Worm (Caenorhabditis elegans) whole organism, L2 larva: ENCODE data around the gene nduv-3.

Source experiments
- F13H6.1 ChIP-seq: sonication (generic microtip); optimal IDR thresholded peaks from 2 replicates; lab custom pipeline; 2016; ENCODE audit warnings: missing genetic modification characterization, missing compliant biosample characterization
- R02D3.7 ChIP-seq: fragments of 150-350 bp; optimal IDR thresholded peaks from 2 replicates; lab custom pipeline; 2014; ENCODE audit warnings: missing biosample characterization, missing genetic modification characterization
- Y55F3AM.14 ChIP-seq: fragments of 200-800 bp; sonication (Bioruptor generic); optimal IDR thresholded peaks from 2 replicates; lab custom pipeline; 2018; ENCODE audit warnings: mild to moderate bottlenecking, missing genetic modification characterization, missing compliant biosample characterization
- ZK546.5 ChIP-seq: sonication (generic microtip); optimal IDR thresholded peaks from 2 replicates; lab custom pipeline; 2017; ENCODE audit warnings: missing biosample characterization, missing genetic modification characterization
- alr-1 ChIP-seq: fragments of 150-350 bp; optimal IDR thresholded peaks from 2 replicates; lab custom pipeline; 2014; ENCODE audit warnings: missing biosample characterization, missing genetic modification characterization
- aly-2 ChIP-seq: fragments of 150-350 bp; optimal IDR thresholded peaks from 2 replicates; lab custom pipeline; 2014; ENCODE audit warnings: missing biosample characterization, missing genetic modification characterization
- ama-1 ChIP-seq: fragments of 150-350 bp; optimal IDR thresholded peaks from 2 replicates; lab custom pipeline; 2018; ENCODE audit warnings: inconsistent platforms
- ceh-82 ChIP-seq: fragments of 150-350 bp; optimal IDR thresholded peaks from 2 replicates; lab custom pipeline; 2014; ENCODE audit warnings: missing biosample characterization, missing genetic modification characterization
- crh-2 ChIP-seq: sonication (generic microtip); optimal IDR thresholded peaks from 2 replicates; lab custom pipeline; 2017; ENCODE audit warnings: missing biosample characterization, missing genetic modification characterization
- elt-1 ChIP-seq: fragments of 150-350 bp; optimal IDR thresholded peaks from 2 replicates; lab custom pipeline; 2014; ENCODE audit warnings: missing biosample characterization, missing genetic modification characterization
- elt-3 ChIP-seq: sonication (generic microtip); optimal IDR thresholded peaks from 2 replicates; lab custom pipeline; 2017; ENCODE audit warnings: missing biosample characterization, missing genetic modification characterization
- fos-1 ChIP-seq: fragments of 150-350 bp; optimal IDR thresholded peaks from 2 replicates; lab custom pipeline; 2014; ENCODE audit warnings: missing biosample characterization, missing genetic modification characterization
- gmeb-1 ChIP-seq: fragments of 150-350 bp; optimal IDR thresholded peaks from 2 replicates; lab custom pipeline; 2014; ENCODE audit warnings: missing biosample characterization, missing genetic modification characterization
- lin-11 ChIP-seq: fragments of 150-350 bp; sonication (generic microtip); optimal IDR thresholded peaks from 2 replicates; lab custom pipeline; 2014; ENCODE audit warnings: missing biosample characterization, missing genetic modification characterization, inconsistent platforms, mixed read lengths
- lin-39 ChIP-seq: fragments of 150-350 bp; optimal IDR thresholded peaks from 2 replicates; lab custom pipeline; 2014; ENCODE audit warnings: missing biosample characterization, missing genetic modification reagents, missing genetic modification characterization
- mab-5 ChIP-seq: fragments of 150-350 bp; optimal IDR thresholded peaks from 2 replicates; lab custom pipeline; 2014; ENCODE audit warnings: missing biosample characterization, missing genetic modification characterization
- mbf-1 ChIP-seq: sonication (generic microtip); optimal IDR thresholded peaks from 2 replicates; lab custom pipeline; 2017; ENCODE audit warnings: missing biosample characterization, missing genetic modification characterization
- mdl-1 ChIP-seq, 2 experiments: fragments of 150-350 bp in 1 of 2; sonication (generic microtip) in 1 of 2; optimal IDR thresholded peaks; 2 replicates each; lab custom pipeline; 2017; ENCODE audit warnings: missing biosample characterization in 2 of 2, missing genetic modification characterization in 2 of 2
- nhr-11 ChIP-seq: fragments of 150-350 bp; optimal IDR thresholded peaks from 2 replicates; lab custom pipeline; 2014; ENCODE audit warnings: missing biosample characterization, missing genetic modification characterization
- nhr-12 ChIP-seq: fragments of 150-350 bp; optimal IDR thresholded peaks from 2 replicates; lab custom pipeline; 2014; ENCODE audit warnings: missing biosample characterization, missing genetic modification characterization
- nhr-129 ChIP-seq: fragments of 150-350 bp; optimal IDR thresholded peaks from 2 replicates; lab custom pipeline; 2014; ENCODE audit warnings: missing biosample characterization, missing genetic modification characterization
- nhr-21 ChIP-seq: fragments of 150-350 bp; optimal IDR thresholded peaks from 2 replicates; lab custom pipeline; 2014; ENCODE audit warnings: missing biosample characterization, missing genetic modification characterization
- nhr-25 ChIP-seq: fragments of 150-350 bp; sonication (generic microtip); optimal IDR thresholded peaks from 3 replicates; lab custom pipeline; 2014; ENCODE audit warnings: missing biosample characterization, missing genetic modification characterization
- nhr-6 ChIP-seq: fragments of 150-350 bp; optimal IDR thresholded peaks from 2 replicates; lab custom pipeline; 2014; ENCODE audit warnings: missing biosample characterization, missing genetic modification characterization
- peb-1 ChIP-seq: fragments of 150-350 bp; optimal IDR thresholded peaks from 2 replicates; lab custom pipeline; 2014; ENCODE audit warnings: missing biosample characterization, missing genetic modification characterization
- sem-4 ChIP-seq: fragments of 150-350 bp; optimal IDR thresholded peaks from 2 replicates; lab custom pipeline; 2014; ENCODE audit warnings: missing biosample characterization, missing genetic modification reagents, missing genetic modification characterization
- sma-3 ChIP-seq: sonication (generic microtip); optimal IDR thresholded peaks from 2 replicates; lab custom pipeline; 2016; ENCODE audit warnings: missing genetic modification reagents, missing genetic modification characterization, missing compliant biosample characterization
- sma-9 ChIP-seq, 2 experiments: fragments of 150-350 bp in 1 of 2; sonication (generic microtip) in 1 of 2; optimal IDR thresholded peaks; 2 replicates each; lab custom pipeline; 2014 to 2016; ENCODE audit warnings: missing genetic modification characterization in 2 of 2, mild to moderate bottlenecking in 1 of 2, missing biosample characterization in 1 of 2, missing compliant biosample characterization in 1 of 2, missing genetic modification reagents in 1 of 2, moderate library complexity in 1 of 2
- snpc-4 ChIP-seq: fragments of 150-350 bp; optimal IDR thresholded peaks from 2 replicates; lab custom pipeline; 2014; ENCODE audit warnings: missing biosample characterization, missing genetic modification characterization
- unc-55 ChIP-seq: fragments of 150-350 bp; sonication (generic microtip); optimal IDR thresholded peaks from 3 replicates; lab custom pipeline; 2014; ENCODE audit warnings: missing biosample characterization, missing genetic modification reagents, missing genetic modification characterization
- zag-1 ChIP-seq: fragments of 150-350 bp; optimal IDR thresholded peaks from 2 replicates; lab custom pipeline; 2014; ENCODE audit warnings: missing biosample characterization, missing genetic modification characterization
- ztf-11 ChIP-seq: sonication (generic microtip); optimal IDR thresholded peaks from 2 replicates; lab custom pipeline; 2017; ENCODE audit warnings: missing biosample characterization, missing genetic modification characterization
- ztf-4 ChIP-seq: fragments of 150-350 bp; optimal IDR thresholded peaks from 2 replicates; lab custom pipeline; 2014; ENCODE audit warnings: missing biosample characterization, missing genetic modification characterization

nduv-3 gene

DNA sequence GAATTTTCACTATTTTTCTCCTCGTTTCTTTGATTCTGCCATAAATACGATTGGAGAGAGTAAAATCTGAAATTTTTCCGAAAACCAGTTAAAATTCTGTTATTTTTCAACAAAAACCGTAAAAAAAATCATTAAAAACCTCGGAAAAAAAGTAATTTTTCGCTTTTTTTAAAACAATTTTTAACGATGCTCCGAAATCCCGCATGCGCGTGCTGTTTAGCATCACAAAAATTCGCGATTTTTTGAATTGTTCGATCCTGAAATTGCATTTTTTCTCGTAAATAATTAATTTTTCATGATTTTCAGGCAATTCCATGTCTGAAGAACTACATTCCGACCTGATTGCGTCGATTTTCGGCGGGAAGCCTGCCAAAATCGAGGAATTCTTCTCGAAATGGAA, 1.6 kb downstream of the nduv-3 start, which contains the start of gene ric-8:
Gene ric-8, plus strand, starts transcription at position 301 of the 400 bp plus-strand sequence.
- TF ChIP-seq F13H6.1 (tag; lab: Kevin White, UChicago) = no peak
- no peak for TF ChIP-seq lin-11 (tag; lab: Kevin White, UChicago)
- no peak for TF ChIP-seq nhr-11 (tag; lab: Kevin White, UChicago)

DNA sequence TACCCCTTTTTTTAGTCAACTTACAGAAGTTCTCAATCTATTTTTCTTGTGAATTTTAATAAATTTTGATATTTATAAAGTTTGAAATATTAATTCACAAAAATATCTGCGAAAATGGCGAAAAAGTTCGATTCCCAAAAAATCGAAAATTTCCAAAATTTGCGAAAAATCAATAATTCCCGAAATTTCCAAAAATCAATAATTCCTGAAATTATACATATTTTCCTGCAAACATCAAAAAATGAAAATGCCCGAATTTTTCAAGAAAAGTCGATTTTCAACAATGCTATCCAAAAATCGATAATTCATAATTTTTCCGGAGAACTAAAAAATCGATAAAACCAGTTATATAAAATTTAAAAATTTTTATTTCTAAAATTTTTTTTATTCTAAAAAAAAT, 8.9 kb downstream of the nduv-3 start:
- TF ChIP-seq ceh-82 (tag; lab: Kevin White, UChicago) (no peak), ama-1 (lab: Kevin White, UChicago) (no peak), nhr-12 (tag; lab: Kevin White, UChicago) (no peak), nhr-129 (tag; lab: Kevin White, UChicago) (no peak)

DNA sequence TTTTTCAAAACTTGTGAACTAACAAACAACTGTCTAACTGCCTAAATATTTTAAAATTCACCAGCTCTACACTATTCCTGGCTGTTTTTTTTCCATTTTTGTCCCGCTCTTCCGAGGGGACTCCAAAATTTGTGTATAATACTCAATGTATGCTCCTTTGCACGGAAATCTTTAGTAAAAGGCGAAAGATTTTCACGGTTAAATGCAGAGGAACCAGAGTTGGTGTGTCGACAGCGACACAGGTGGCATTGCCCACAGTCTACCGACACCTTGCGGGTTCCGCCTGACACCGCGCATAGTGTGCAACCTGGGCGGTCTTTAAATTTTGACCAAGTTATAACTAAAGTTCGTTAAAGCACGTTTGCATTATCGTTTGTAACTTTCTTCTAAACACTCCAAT, 13.9 kb downstream of the nduv-3 start:
- no peak for TF ChIP-seq zag-1
- no peak for TF ChIP-seq fos-1 (tag; lab: Kevin White, UChicago)
- TF ChIP-seq mab-5 (tag; lab: Kevin White, UChicago) = no peak
- no peak for TF ChIP-seq elt-1 (tag; lab: Kevin White, UChicago)
- TF ChIP-seq alr-1 (tag; lab: Kevin White, UChicago) = no peak
- no peak for TF ChIP-seq mbf-1 (tag; lab: Kevin White, UChicago)
- TF ChIP-seq sma-3 (GFP tag; lab: Kevin White, UChicago) = no peak
- no peak for TF ChIP-seq ceh-82 (tag; lab: Kevin White, UChicago)
- no peak for TF ChIP-seq R02D3.7 (tag; lab: Kevin White, UChicago)
- no peak for TF ChIP-seq elt-3 (tag; lab: Kevin White, UChicago)
- no peak for TF ChIP-seq gmeb-1 (tag; lab: Kevin White, UChicago)
- no peak for TF ChIP-seq sma-9 (GFP tag; optimal IDR thresholded peaks at IDR 0.05; lab: Kevin White, UChicago)
- TF ChIP-seq sma-9 (tag; optimal IDR thresholded peaks at IDR 0.05; lab: Kevin White, UChicago) = no peak
- no peak for TF ChIP-seq ztf-11 (tag; lab: Kevin White, UChicago)
- no peak for TF ChIP-seq Y55F3AM.14 (GFP tag; lab: Kevin White, UChicago)
- TF ChIP-seq nhr-6 = no peak
- TF ChIP-seq lin-11 (tag; lab: Kevin White, UChicago) = no peak
- TF ChIP-seq mdl-1 (tag; optimal IDR thresholded peaks at IDR 0.05; lab: Kevin White, UChicago) = no peak

DNA sequence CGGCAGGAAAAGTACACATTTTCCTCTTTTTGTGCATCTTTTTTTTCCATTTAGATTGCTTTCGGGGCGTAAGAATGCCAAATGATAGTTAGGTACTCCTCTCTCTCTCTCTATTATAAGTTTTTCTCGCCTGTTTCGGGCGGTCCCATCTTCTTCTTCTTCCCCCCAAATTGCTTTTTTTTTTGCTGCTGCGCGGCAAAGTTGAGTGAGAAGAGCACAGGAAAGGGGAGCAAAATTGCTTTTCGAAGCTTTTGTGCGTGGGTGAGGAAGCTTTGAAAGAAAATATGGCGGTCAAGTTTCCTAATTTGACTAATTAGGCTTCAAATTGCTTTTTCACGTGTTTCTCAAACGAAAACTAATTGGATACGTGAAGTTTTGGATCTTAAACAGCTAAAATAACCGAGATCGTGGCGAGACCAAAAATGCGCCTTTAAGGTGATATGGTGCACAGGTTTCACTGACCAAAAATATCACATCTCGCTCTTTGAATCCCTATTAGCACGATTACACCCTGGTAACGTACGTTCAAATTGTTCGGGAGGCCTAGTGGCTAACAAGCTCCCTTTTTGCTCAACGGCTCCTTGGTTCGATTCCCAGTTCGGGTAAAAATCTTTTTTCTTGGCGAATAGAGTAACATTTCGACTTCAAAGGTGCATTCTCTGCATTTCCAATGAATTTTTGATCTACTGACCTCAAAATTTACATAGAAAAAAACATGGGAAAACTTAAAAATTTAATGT, 15.5 kb downstream of the nduv-3 start:
- TF ChIP-seq nhr-21 (tag; lab: Kevin White, UChicago) = no peak
- no peak for TF ChIP-seq snpc-4 (tag; lab: Kevin White, UChicago)
- no peak for TF ChIP-seq nhr-6
- no peak for TF ChIP-seq aly-2
- TF ChIP-seq unc-55 (GFP tag; lab: Kevin White, UChicago) = no peak
- TF ChIP-seq elt-3 (tag; lab: Kevin White, UChicago) = no peak
- no peak for TF ChIP-seq crh-2 (tag; lab: Kevin White, UChicago)
- TF ChIP-seq nhr-25 (tag; lab: Kevin White, UChicago) = no peak
- no peak for TF ChIP-seq sem-4 (tag; lab: Kevin White, UChicago)
- TF ChIP-seq Y55F3AM.14 (GFP tag; lab: Kevin White, UChicago) = no peak
- no peak for TF ChIP-seq alr-1 (tag; lab: Kevin White, UChicago)
- TF ChIP-seq zag-1 = no peak

DNA sequence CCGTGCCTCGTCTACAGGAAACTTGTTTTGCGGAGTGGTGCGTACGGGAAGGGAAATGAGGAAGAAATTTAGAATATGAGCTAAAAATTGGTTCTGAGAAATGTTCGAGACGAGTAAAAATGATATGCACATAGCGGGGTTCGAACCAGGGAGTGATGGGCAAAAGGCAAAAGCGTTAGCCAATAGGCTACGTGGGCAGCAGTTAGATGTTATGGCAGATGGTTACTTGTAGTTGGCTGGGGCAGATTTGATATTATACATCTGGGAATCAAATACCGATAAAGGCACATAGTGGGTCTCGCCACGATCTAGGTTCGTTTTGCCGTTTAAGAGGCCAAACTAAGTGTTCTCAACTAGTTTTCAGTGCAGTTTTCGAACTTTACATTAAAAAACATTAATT, 16.2 kb downstream of the nduv-3 start:
- TF ChIP-seq mab-5 (tag; lab: Kevin White, UChicago) (no peak), ztf-4 (tag; lab: Kevin White, UChicago) (no peak), nhr-6 (no peak), ZK546.5 (tag; lab: Kevin White, UChicago) (no peak), R02D3.7 (tag; lab: Kevin White, UChicago) (no peak), ceh-82 (tag; lab: Kevin White, UChicago) (no peak), peb-1 (tag; lab: Kevin White, UChicago) (no peak), gmeb-1 (tag; lab: Kevin White, UChicago) (no peak), elt-3 (tag; lab: Kevin White, UChicago) (no peak), lin-39 (tag; lab: Kevin White, UChicago) (no peak), aly-2 (no peak), sma-3 (GFP tag; lab: Kevin White, UChicago) (no peak)
- TF ChIP-seq, all 48 proteins: peak for 0
